Fruit fly (Drosophila melanogaster) whole organism, wandering third instar larva: ENCODE results near the gene CG13901.
A peak's percentile ranks its signal among the peaks of the same experiment; 100 is the strongest.

ENCODE experiments used
- CG32264 ChIP-seq: fragments of 200-800 bp; sonication (Bioruptor generic); optimal IDR thresholded peaks from 2 replicates; lab custom pipeline; 2016; ENCODE audit warnings: missing biosample characterization, missing genetic modification characterization
- CG9705 ChIP-seq: fragments of 200-800 bp; sonication (Bioruptor generic); optimal IDR thresholded peaks from 2 replicates; lab custom pipeline; 2018; ENCODE audit warnings: missing biosample characterization, mild to moderate bottlenecking, missing genetic modification characterization
- CrebA ChIP-seq: fragments of 200-800 bp; sonication (Bioruptor generic); optimal IDR thresholded peaks from 2 replicates; lab custom pipeline; 2016; ENCODE audit warnings: missing biosample characterization, mild to moderate bottlenecking, missing genetic modification characterization, borderline replicate concordance
- Dfd ChIP-seq: fragments of >200 bp; optimal IDR thresholded peaks from 2 replicates; lab custom pipeline; 2017; ENCODE audit warnings: missing biosample characterization, missing genetic modification characterization
- Dif ChIP-seq: fragments of 200-275, 200-300 bp; sonication (Bioruptor generic); optimal IDR thresholded peaks from 2 replicates; lab custom pipeline; 2018; ENCODE audit warnings: missing biosample characterization, missing genetic modification characterization; ENCODE audit not compliant: partially characterized antibody
- GATAd ChIP-seq: sonication (Bioruptor generic); optimal IDR thresholded peaks from 2 replicates; lab custom pipeline; 2016; ENCODE audit warnings: missing biosample characterization, missing genetic modification characterization
- HLH106 ChIP-seq: fragments of 200-800 bp; optimal IDR thresholded peaks from 3 replicates; lab custom pipeline; 2019; ENCODE audit warnings: missing biosample characterization, mild to moderate bottlenecking, missing genetic modification characterization, moderate library complexity
- Hnf4 ChIP-seq: fragments of 200-800 bp; sonication (Bioruptor generic); optimal IDR thresholded peaks from 2 replicates; lab custom pipeline; 2016; ENCODE audit warnings: missing biosample characterization, mild to moderate bottlenecking, missing genetic modification characterization
- Hr78 ChIP-seq: fragments of >200 bp; optimal IDR thresholded peaks from 2 replicates; lab custom pipeline; 2017; ENCODE audit warnings: missing biosample characterization, missing genetic modification characterization
- Hr83 ChIP-seq: fragments of 200-300 bp; sonication (Bioruptor generic); optimal IDR thresholded peaks from 2 replicates; lab custom pipeline; 2016; ENCODE audit warnings: missing biosample characterization, mild to moderate bottlenecking, missing genetic modification characterization, moderate library complexity; ENCODE audit not compliant: poor library complexity, severe bottlenecking
- Jra ChIP-seq: sonication (Bioruptor generic); optimal IDR thresholded peaks from 2 replicates; lab custom pipeline; 2016; ENCODE audit warnings: missing biosample characterization, missing genetic modification characterization
- Mio ChIP-seq: sonication (Bioruptor generic); optimal IDR thresholded peaks from 2 replicates; lab custom pipeline; 2016; ENCODE audit warnings: missing biosample characterization, missing genetic modification characterization
- Myc ChIP-seq: fragments of >200 bp; optimal IDR thresholded peaks from 2 replicates; lab custom pipeline; 2017
- N ChIP-seq: fragments of >200 bp; optimal IDR thresholded peaks from 2 replicates; lab custom pipeline; 2018; ENCODE audit warnings: missing biosample characterization, missing external identifiers, missing genetic modification characterization
- OdsH ChIP-seq: fragments of 200-800 bp; sonication (Bioruptor generic); optimal IDR thresholded peaks from 2 replicates; lab custom pipeline; 2016; ENCODE audit warnings: missing biosample characterization, mild to moderate bottlenecking, missing genetic modification characterization
- Rel ChIP-seq, 2 experiments: fragments of 200-800 bp; sonication (Bioruptor generic) in 1 of 2; optimal IDR thresholded peaks; 2 replicates in 1 of 2; 3 replicates in 1 of 2; lab custom pipeline; 2016 to 2019; ENCODE audit warnings: mild to moderate bottlenecking in 2 of 2, missing biosample characterization in 2 of 2, missing genetic modification characterization in 2 of 2, moderate library complexity in 1 of 2
- Sp1 ChIP-seq: fragments of 200-800 bp; sonication (Bioruptor generic); optimal IDR thresholded peaks from 3 replicates; lab custom pipeline; 2019; ENCODE audit warnings: missing biosample characterization, mild to moderate bottlenecking, missing genetic modification characterization, moderate library complexity
- Vsx2 ChIP-seq: fragments of 200-300, 225-300 bp; sonication (Bioruptor generic); optimal IDR thresholded peaks from 2 replicates; lab custom pipeline; 2018; ENCODE audit warnings: missing biosample characterization, missing genetic modification characterization; ENCODE audit not compliant: partially characterized antibody
- br ChIP-seq: fragments of 200-800 bp; sonication (Bioruptor generic); optimal IDR thresholded peaks from 2 replicates; lab custom pipeline; 2016; ENCODE audit warnings: missing biosample characterization, missing genetic modification characterization
- brk ChIP-seq: fragments of 200-800 bp; sonication (Bioruptor generic); optimal IDR thresholded peaks from 2 replicates; lab custom pipeline; 2016; ENCODE audit warnings: missing biosample characterization, mild to moderate bottlenecking, missing genetic modification characterization
- dmrt93B ChIP-seq: fragments of 200-800 bp; sonication (Bioruptor generic); optimal IDR thresholded peaks from 2 replicates; lab custom pipeline; 2018; ENCODE audit warnings: missing biosample characterization, mild to moderate bottlenecking, missing genetic modification characterization
- dsf ChIP-seq: sonication (Bioruptor generic); optimal IDR thresholded peaks from 2 replicates; lab custom pipeline; 2016; ENCODE audit warnings: missing biosample characterization, missing genetic modification characterization, borderline replicate concordance
- ey ChIP-seq: fragments of 200-800 bp; sonication (Bioruptor generic); optimal IDR thresholded peaks from 2 replicates; lab custom pipeline; 2016; ENCODE audit warnings: missing biosample characterization, missing genetic modification characterization
- foxo ChIP-seq, 2 experiments: fragments of 200-800 bp; sonication (Bioruptor generic); optimal IDR thresholded peaks; 2 replicates in 1 of 2; 3 replicates in 1 of 2; lab custom pipeline; 2016 to 2017; ENCODE audit warnings: missing biosample characterization in 2 of 2, missing genetic modification characterization in 2 of 2
- fru ChIP-seq: fragments of 200-800 bp; sonication (Bioruptor generic); optimal IDR thresholded peaks from 3 replicates; lab custom pipeline; 2016; ENCODE audit warnings: missing biosample characterization, mild to moderate bottlenecking, missing genetic modification characterization
- h ChIP-seq: fragments of 200-800 bp; sonication (Bioruptor generic); optimal IDR thresholded peaks from 3 replicates; lab custom pipeline; 2016; ENCODE audit warnings: missing biosample characterization, mild to moderate bottlenecking, missing genetic modification characterization
- jim ChIP-seq: fragments of 175-275, 200-325 bp; sonication (Bioruptor generic); optimal IDR thresholded peaks from 2 replicates; lab custom pipeline; 2016; ENCODE audit warnings: missing biosample characterization, mild to moderate bottlenecking, missing genetic modification characterization
- lola ChIP-seq: fragments of >200 bp; optimal IDR thresholded peaks from 2 replicates; lab custom pipeline; 2017; ENCODE audit warnings: missing biosample characterization, missing genetic modification characterization
- pan ChIP-seq: fragments of >200 bp; optimal IDR thresholded peaks from 2 replicates; lab custom pipeline; 2017
- psq ChIP-seq: fragments of 200-800 bp; sonication (Bioruptor generic); optimal IDR thresholded peaks from 3 replicates; lab custom pipeline; 2017; ENCODE audit warnings: missing biosample characterization, mild to moderate bottlenecking, missing genetic modification characterization, moderate library complexity
- rgr ChIP-seq: fragments of 200-800 bp; sonication (Bioruptor generic); optimal IDR thresholded peaks from 3 replicates; lab custom pipeline; 2016; ENCODE audit warnings: missing biosample characterization, mild to moderate bottlenecking, missing genetic modification characterization
- sage ChIP-seq: fragments of 200-800 bp; sonication (Bioruptor generic); optimal IDR thresholded peaks from 2 replicates; lab custom pipeline; 2016; ENCODE audit warnings: missing biosample characterization, mild to moderate bottlenecking, missing genetic modification characterization
- sv ChIP-seq: fragments of 200-800 bp; sonication (Bioruptor generic); optimal IDR thresholded peaks from 3 replicates; lab custom pipeline; 2016; ENCODE audit warnings: missing biosample characterization, missing genetic modification characterization
- woc ChIP-seq: sonication (Bioruptor generic); optimal IDR thresholded peaks from 2 replicates; lab custom pipeline; 2016; ENCODE audit warnings: missing biosample characterization, mild to moderate bottlenecking, missing genetic modification characterization

CG13901 gene

dm6 chr3L:795001-795400, 42.6 kb downstream of the CG13901 start:
- TF ChIP-seq GATAd (GFP tag; lab: Kevin White, UChicago) (no peak), sv (GFP tag; lab: Kevin White, UChicago) (no peak), lola (GFP tag; lab: Kevin White, UChicago) (no peak), jim (GFP tag; lab: Kevin White, UChicago) (no peak), CG9705 (GFP tag; lab: Kevin White, UChicago) (no peak), br (GFP tag; lab: Kevin White, UChicago) (no peak), Dif (GFP tag; lab: Kevin White, UChicago) (no peak), HLH106 (no peak), sage (GFP tag; lab: Kevin White, UChicago) (no peak), dmrt93B (GFP tag; lab: Kevin White, UChicago) (no peak), CG32264 (GFP tag; lab: Kevin White, UChicago) (no peak), N (GFP tag; lab: Kevin White, UChicago) (no peak), Hr78 (GFP tag; lab: Kevin White, UChicago) (no peak), Hnf4 (GFP tag; lab: Kevin White, UChicago) (no peak), pan (no peak), Mio (GFP tag; lab: Kevin White, UChicago) (no peak)

- TF ChIP-seq N (GFP tag; lab: Kevin White, UChicago) (no peak), pan (no peak), GATAd (GFP tag; lab: Kevin White, UChicago) (no peak), Hr83 (GFP tag; lab: Kevin White, UChicago) (no peak), dmrt93B (GFP tag; lab: Kevin White, UChicago) (no peak), Myc (lab: Kevin White, UChicago) (no peak), Dfd (GFP tag; lab: Kevin White, UChicago) (no peak), CG32264 (GFP tag; lab: Kevin White, UChicago) (no peak), ey (no peak), sv (GFP tag; lab: Kevin White, UChicago) (no peak), psq (no peak), sage (GFP tag; lab: Kevin White, UChicago) (no peak), dsf (GFP tag; lab: Kevin White, UChicago) (no peak)
- TF ChIP-seq, all 38 proteins: peak for 0
Measured at dm6 chr3L:794462-794861, 43.2 kb downstream of the CG13901 start.

DNA sequence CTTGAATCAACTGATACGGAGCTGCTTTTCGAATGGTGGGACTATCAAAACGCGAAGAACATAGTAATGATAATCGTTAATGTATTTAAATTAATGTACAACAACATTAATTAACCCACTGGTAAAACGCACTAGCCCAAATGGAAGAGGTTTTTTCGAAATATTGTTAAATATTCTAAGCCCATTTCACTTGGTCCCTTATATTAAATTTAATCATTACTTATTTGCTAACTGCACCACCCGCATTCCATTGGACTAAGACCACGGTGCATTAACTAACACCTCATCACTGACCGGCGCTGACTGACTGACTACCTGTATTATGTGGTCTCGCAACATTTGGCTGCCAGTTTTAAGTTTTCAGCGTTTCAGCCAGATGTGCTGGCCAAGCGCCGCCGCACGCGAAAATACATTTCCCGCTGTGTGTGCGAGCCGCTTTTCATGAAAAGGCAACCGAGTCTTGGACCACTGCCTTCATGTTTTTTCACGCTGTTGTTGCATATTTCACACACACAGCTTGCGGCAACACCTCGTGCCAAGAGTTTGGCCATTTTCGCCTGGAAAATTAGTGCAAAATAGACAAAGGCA, 43.8 kb downstream of the CG13901 start:
- no peak for TF ChIP-seq dmrt93B (GFP tag; lab: Kevin White, UChicago)
- no peak for TF ChIP-seq OdsH
- no peak for TF ChIP-seq CG32264 (GFP tag; lab: Kevin White, UChicago)
- TF ChIP-seq HLH106: no peak
- TF ChIP-seq ey: no peak
- no peak for TF ChIP-seq Hr83 (GFP tag; lab: Kevin White, UChicago)
- TF ChIP-seq jim (GFP tag; lab: Kevin White, UChicago): no peak
- no peak for TF ChIP-seq pan
- no peak for TF ChIP-seq Rel (GFP tag; optimal IDR thresholded peaks at IDR 0.05; lab: Kevin White, UChicago)
- TF ChIP-seq Rel (tag; optimal IDR thresholded peaks at IDR 0.05; lab: Kevin White, UChicago): no peak
- no peak for TF ChIP-seq foxo (GFP tag; optimal IDR thresholded peaks at IDR 0.05; lab: Kevin White, UChicago)
- no peak for TF ChIP-seq h
- no peak for TF ChIP-seq dsf (GFP tag; lab: Kevin White, UChicago)
- no peak for TF ChIP-seq CG9705 (GFP tag; lab: Kevin White, UChicago)
- no peak for TF ChIP-seq sage (GFP tag; lab: Kevin White, UChicago)
- TF ChIP-seq sv (GFP tag; lab: Kevin White, UChicago): no peak
- TF ChIP-seq woc (GFP tag; lab: Kevin White, UChicago): no peak
- no peak for TF ChIP-seq lola (GFP tag; lab: Kevin White, UChicago)

dm6 chr3L:791251-791991, 46.2 kb downstream of the CG13901 start:
- no peak for TF ChIP-seq CrebA (GFP tag; lab: Kevin White, UChicago)
- TF ChIP-seq N (GFP tag; lab: Kevin White, UChicago): no peak
- TF ChIP-seq Dif (GFP tag; lab: Kevin White, UChicago): no peak
- TF ChIP-seq h: peak; percentile 84
- TF ChIP-seq HLH106: peak; percentile 59
- TF ChIP-seq lola (GFP tag; lab: Kevin White, UChicago): no peak
- TF ChIP-seq CG32264 (GFP tag; lab: Kevin White, UChicago): no peak
- peak; percentile 56 for TF ChIP-seq OdsH
- no peak for TF ChIP-seq Vsx2
- no peak for TF ChIP-seq Mio (GFP tag; lab: Kevin White, UChicago)
- peak; percentile 25 for TF ChIP-seq Rel (GFP tag; optimal IDR thresholded peaks at IDR 0.05; lab: Kevin White, UChicago)
- TF ChIP-seq Rel (tag; optimal IDR thresholded peaks at IDR 0.05; lab: Kevin White, UChicago): peak; percentile 1
- peak; percentile 45 for TF ChIP-seq rgr
- no peak for TF ChIP-seq Hr83 (GFP tag; lab: Kevin White, UChicago)
- TF ChIP-seq psq: peak; percentile 24
- peak; percentile 10 for TF ChIP-seq Jra
- TF ChIP-seq dmrt93B (GFP tag; lab: Kevin White, UChicago): peak; percentile 26
- TF ChIP-seq ey: peak; percentile 62
- TF ChIP-seq Hnf4 (GFP tag; lab: Kevin White, UChicago): peak; percentile 62
- peak in 1 of 2 experiments; percentile 42 for TF ChIP-seq foxo (GFP tag; optimal IDR thresholded peaks at IDR 0.05; lab: Kevin White, UChicago)
- peak; percentile 11 for TF ChIP-seq sv (GFP tag; lab: Kevin White, UChicago)
- TF ChIP-seq jim (GFP tag; lab: Kevin White, UChicago): no peak
- no peak for TF ChIP-seq sage (GFP tag; lab: Kevin White, UChicago)
- TF ChIP-seq CG9705 (GFP tag; lab: Kevin White, UChicago): peak; percentile 35
- TF ChIP-seq brk (GFP tag; lab: Kevin White, UChicago): no peak
- no peak for TF ChIP-seq dsf (GFP tag; lab: Kevin White, UChicago)
- peak; percentile 42 for TF ChIP-seq fru
- TF ChIP-seq Sp1 (GFP tag; lab: Kevin White, UChicago): peak; percentile 38
- TF ChIP-seq br (GFP tag; lab: Kevin White, UChicago): peak; percentile 62
- TF ChIP-seq woc (GFP tag; lab: Kevin White, UChicago): peak; percentile 22
- TF ChIP-seq, all 38 proteins: peak for 17
